Worm (Caenorhabditis elegans) whole organism, mixed stage, embryonic: Measurements from ENCODE around the gene clk-1.
A peak's percentile ranks its signal among the peaks of the same experiment; 100 is the strongest.

Source experiments
- blmp-1 ChIP-seq: fragments of 150-350 bp; optimal IDR thresholded peaks from 2 replicates; lab custom pipeline; 2014; ENCODE audit warnings: missing biosample characterization, missing genetic modification characterization
- ceh-39 ChIP-seq: fragments of 150-350 bp; optimal IDR thresholded peaks from 2 replicates; lab custom pipeline; 2014; ENCODE audit warnings: missing biosample characterization, missing genetic modification characterization
- ceh-43 ChIP-seq: fragments of 200-800 bp; sonication (Bioruptor generic); optimal IDR thresholded peaks from 2 replicates; lab custom pipeline; 2018; ENCODE audit warnings: mild to moderate bottlenecking, missing genetic modification characterization, moderate library complexity, missing compliant biosample characterization
- ces-1 ChIP-seq: fragments of 150-350 bp; optimal IDR thresholded peaks from 2 replicates; lab custom pipeline; 2014; ENCODE audit warnings: missing biosample characterization, missing genetic modification reagents, missing genetic modification characterization
- cnd-1 ChIP-seq: fragments of 200-800 bp; sonication (Bioruptor generic); optimal IDR thresholded peaks from 2 replicates; lab custom pipeline; 2018; ENCODE audit warnings: mild to moderate bottlenecking, missing genetic modification characterization, missing compliant biosample characterization
- elt-1 ChIP-seq: sonication (generic microtip); optimal IDR thresholded peaks from 2 replicates; lab custom pipeline; 2017; ENCODE audit warnings: missing genetic modification characterization, mild to moderate bottlenecking, missing compliant biosample characterization, antibody characterized with exemption, moderate library complexity, borderline replicate concordance; ENCODE audit not compliant: insufficient read depth
- lin-13 ChIP-seq: fragments of 150-350 bp; optimal IDR thresholded peaks from 2 replicates; lab custom pipeline; 2014; ENCODE audit warnings: missing biosample characterization, missing genetic modification characterization
- lin-32 ChIP-seq: fragments of 200-800 bp; sonication (Bioruptor generic); optimal IDR thresholded peaks from 2 replicates; lab custom pipeline; 2018; ENCODE audit warnings: mild to moderate bottlenecking, missing genetic modification characterization, missing compliant biosample characterization
- lsy-2 ChIP-seq: fragments of 150-350 bp; optimal IDR thresholded peaks from 2 replicates; lab custom pipeline; 2014; ENCODE audit warnings: missing biosample characterization, missing genetic modification characterization
- mab-5 ChIP-seq: fragments of 150-350 bp; optimal IDR thresholded peaks from 2 replicates; lab custom pipeline; 2014; ENCODE audit warnings: missing biosample characterization, missing genetic modification characterization
- mep-1 ChIP-seq: fragments of 150-350 bp; optimal IDR thresholded peaks from 2 replicates; lab custom pipeline; 2017; ENCODE audit warnings: missing biosample characterization, missing genetic modification reagents, missing genetic modification characterization, inconsistent platforms
- nhr-12 ChIP-seq: fragments of 150-350 bp; optimal IDR thresholded peaks from 2 replicates; lab custom pipeline; 2014; ENCODE audit warnings: missing biosample characterization, missing genetic modification characterization
- nhr-237 ChIP-seq: fragments of 150-350 bp; optimal IDR thresholded peaks from 2 replicates; lab custom pipeline; 2014; ENCODE audit warnings: missing biosample characterization, missing genetic modification characterization
- nhr-76 ChIP-seq: sonication (generic microtip); optimal IDR thresholded peaks from 2 replicates; lab custom pipeline; 2017; ENCODE audit warnings: missing biosample characterization, missing genetic modification characterization
- sem-2 ChIP-seq: fragments of 200-800 bp; sonication (Bioruptor generic); optimal IDR thresholded peaks from 2 replicates; lab custom pipeline; 2018; ENCODE audit warnings: mild to moderate bottlenecking, missing genetic modification characterization, missing compliant biosample characterization
- snpc-4 ChIP-seq: fragments of 150-350 bp; optimal IDR thresholded peaks from 2 replicates; lab custom pipeline; 2014; ENCODE audit warnings: missing biosample characterization, missing genetic modification characterization
- sptf-1 ChIP-seq: sonication (generic microtip); optimal IDR thresholded peaks from 2 replicates; lab custom pipeline; 2017; ENCODE audit warnings: mild to moderate bottlenecking, missing genetic modification characterization, moderate library complexity, missing compliant biosample characterization
- tbx-8 ChIP-seq: fragments of 200-800 bp; sonication (Bioruptor generic); optimal IDR thresholded peaks from 2 replicates; lab custom pipeline; 2018; ENCODE audit warnings: mild to moderate bottlenecking, missing genetic modification characterization, moderate library complexity, missing compliant biosample characterization
- unc-39 ChIP-seq: fragments of 150-350 bp; optimal IDR thresholded peaks from 2 replicates; lab custom pipeline; 2014; ENCODE audit warnings: missing biosample characterization, missing genetic modification characterization
- unc-62 ChIP-seq: fragments of 150-350 bp; optimal IDR thresholded peaks from 2 replicates; lab custom pipeline; 2014; ENCODE audit warnings: missing biosample characterization, missing genetic modification reagents, missing genetic modification characterization
- zip-8 ChIP-seq: fragments of 150-350 bp; optimal IDR thresholded peaks from 2 replicates; lab custom pipeline; 2014; ENCODE audit warnings: missing biosample characterization, missing genetic modification characterization
- ztf-11 ChIP-seq: fragments of 150-350 bp; optimal IDR thresholded peaks from 2 replicates; lab custom pipeline; 2014; ENCODE audit warnings: missing biosample characterization, missing genetic modification characterization

Gene clk-1

DNA sequence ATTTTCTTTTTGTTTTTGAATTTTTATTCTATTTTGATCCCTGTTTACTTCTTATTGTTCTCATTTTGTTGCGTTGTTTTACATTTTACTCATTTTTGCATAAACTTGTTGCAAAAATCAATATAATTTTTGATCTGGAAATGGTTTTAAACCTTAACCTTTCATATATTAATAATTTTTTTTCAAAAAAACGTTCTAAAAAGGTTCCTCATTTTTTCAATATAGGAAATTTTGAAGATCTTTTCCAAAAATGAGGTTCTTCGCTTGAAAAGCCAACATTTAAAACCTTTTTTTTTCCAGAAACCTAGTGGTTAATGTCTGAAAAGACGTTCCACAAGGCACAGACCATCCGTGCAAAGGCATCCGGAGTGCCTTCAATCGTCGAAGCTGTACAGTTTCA lies 17.3 kb upstream of the clk-1 start, which contains the start of gene gop-3:
Gene gop-3, plus strand, starts transcription at position 301 of the 400 bp plus-strand sequence.
- TF ChIP-seq snpc-4 (tag; lab: Kevin White, UChicago) (no peak), mep-1 (tag; lab: Kevin White, UChicago) (no peak), ztf-11 (no peak)

- TF ChIP-seq sptf-1: no peak
- no peak for TF ChIP-seq elt-1
- no peak for TF ChIP-seq ceh-43 (GFP tag; lab: Kevin White, UChicago)
- TF ChIP-seq cnd-1 (tag; lab: Kevin White, UChicago): no peak
- no peak for TF ChIP-seq sem-2 (GFP tag; lab: Kevin White, UChicago)
- no peak for TF ChIP-seq unc-62 (GFP tag; lab: Kevin White, UChicago)
- no peak for TF ChIP-seq unc-39 (tag; lab: Kevin White, UChicago)
- no peak for TF ChIP-seq nhr-12 (tag; lab: Kevin White, UChicago)
- TF ChIP-seq mab-5 (tag; lab: Kevin White, UChicago): no peak
Observed at ce11 chrIII:5263299-5263993, 14.2 kb upstream of the clk-1 start, which contains the start of the genes C34E10.9 and hap-1. Gene C34E10.9 (minus strand): TSS chrIII:5263399. Gene hap-1 (plus strand): TSS chrIII:5263943.

- TF ChIP-seq ceh-39 (tag; lab: Kevin White, UChicago): no peak
- no peak for TF ChIP-seq nhr-12 (tag; lab: Kevin White, UChicago)
- TF ChIP-seq nhr-237 (tag; lab: Kevin White, UChicago): no peak
- no peak for TF ChIP-seq elt-1
- TF ChIP-seq lsy-2 (tag; lab: Kevin White, UChicago): no peak
- TF ChIP-seq blmp-1 (tag; lab: Kevin White, UChicago): no peak
- no peak for TF ChIP-seq tbx-8 (GFP tag; lab: Kevin White, UChicago)
- TF ChIP-seq unc-62 (GFP tag; lab: Kevin White, UChicago): no peak
- no peak for TF ChIP-seq ces-1 (GFP tag; lab: Kevin White, UChicago)
- no peak for TF ChIP-seq sem-2 (GFP tag; lab: Kevin White, UChicago)
Observed at ce11 chrIII:5264813-5265212, 12.9 kb upstream of the clk-1 start, which contains the start of gene gro-1. Gene gro-1 (plus strand): TSS chrIII:5265113.

DNA sequence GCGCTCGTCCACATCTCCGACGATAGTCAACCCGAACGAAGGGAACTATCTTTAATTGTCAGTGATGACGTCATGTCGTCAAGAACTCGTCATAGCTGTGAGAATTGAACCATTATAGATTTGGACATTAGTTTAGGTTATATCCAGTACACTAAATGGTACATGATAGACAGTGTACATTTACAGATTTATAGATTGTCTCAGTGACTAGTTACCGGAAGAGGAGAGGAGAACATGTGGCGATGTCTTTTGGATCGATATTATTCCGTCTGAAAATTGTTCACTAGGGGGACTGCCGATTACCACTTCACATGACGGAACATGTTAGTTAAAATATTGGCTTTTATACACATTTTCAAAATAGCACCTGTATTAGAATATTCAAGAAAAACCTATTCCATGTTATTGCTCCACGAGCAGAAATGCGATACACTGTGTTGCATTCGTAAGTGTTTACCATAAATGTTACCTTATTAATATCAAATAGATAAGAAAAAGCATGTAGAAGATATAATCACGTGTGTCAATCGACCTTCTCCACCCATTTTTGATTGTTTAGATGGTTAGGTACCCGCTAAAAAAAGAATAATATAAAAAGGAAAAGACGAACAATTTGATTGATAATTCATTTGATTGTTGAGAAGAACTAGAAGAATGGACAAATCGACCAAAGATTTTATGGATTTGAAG lies 10.3 kb upstream of the clk-1 start, which contains the start of gene ZC395.5:
Gene ZC395.5, plus strand, starts transcription at position 632 of the 690 bp plus-strand sequence.
- peak; percentile 11 for TF ChIP-seq zip-8 (tag; lab: Kevin White, UChicago)
- TF ChIP-seq mab-5 (tag; lab: Kevin White, UChicago): no peak

- TF ChIP-seq snpc-4 (tag; lab: Kevin White, UChicago) (no peak), nhr-76 (tag; lab: Kevin White, UChicago) (no peak), lin-32 (GFP tag; lab: Kevin White, UChicago) (no peak), mep-1 (tag; lab: Kevin White, UChicago) (no peak), mab-5 (tag; lab: Kevin White, UChicago) (no peak), unc-39 (tag; lab: Kevin White, UChicago) (no peak), elt-1 (no peak)
Observed at ce11 chrIII:5268486-5268885, 9.2 kb upstream of the clk-1 start.

ce11 chrIII:5269814-5270213 lies 7.9 kb upstream of the clk-1 start, which contains the start of gene ZC395.4:
Gene ZC395.4 (plus strand): TSS chrIII:5270114.
- TF ChIP-seq cnd-1 (tag; lab: Kevin White, UChicago) (no peak), sptf-1 (no peak), lin-13 (tag; lab: Kevin White, UChicago) (no peak)
- TF ChIP-seq, all 35 proteins: peak for 0

- TF ChIP-seq ces-1 (GFP tag; lab: Kevin White, UChicago): peak; percentile 3
- TF ChIP-seq snpc-4 (tag; lab: Kevin White, UChicago): no peak
- TF ChIP-seq, all 35 proteins: peak for 1
Observed at ce11 chrIII:5273396-5273857, 4.3 kb upstream of the clk-1 start, which contains the start of gene ztf-8. Gene ztf-8 (minus strand): TSS chrIII:5273471.
